Fruit fly (Drosophila melanogaster) whole organism, prepupa: Measurements from ENCODE around the gene Ccdc85.
A peak's percentile ranks its signal among the peaks of the same experiment; 100 is the strongest.

ENCODE experiments used
- Blimp-1 ChIP-seq: fragments of 200-800 bp; sonication (Bioruptor generic); optimal IDR thresholded peaks from 3 replicates; lab custom pipeline; 2017; ENCODE audit warnings: missing biosample characterization, missing genetic modification characterization, mild to moderate bottlenecking, moderate library complexity, missing genetic modification reagents
- CG10631 ChIP-seq: fragments of 200-800 bp; sonication (Bioruptor generic); optimal IDR thresholded peaks from 2 replicates; lab custom pipeline; 2016; ENCODE audit warnings: missing biosample characterization, missing genetic modification characterization
- CG11762 ChIP-seq: fragments of 200-800 bp; sonication (Bioruptor generic); optimal IDR thresholded peaks from 3 replicates; lab custom pipeline; 2016; ENCODE audit warnings: missing biosample characterization, missing genetic modification characterization; ENCODE audit not compliant: insufficient read depth
- CG15336 ChIP-seq: fragments of 200-800 bp; sonication (Bioruptor generic); IDR thresholded peaks from 2 replicates; pipeline ENCODE4 v1.3.6; 2022; ENCODE audit warnings: missing biosample characterization, missing genetic modification characterization
- CG16779 ChIP-seq: fragments of 200-800 bp; sonication (Bioruptor generic); optimal IDR thresholded peaks from 3 replicates; lab custom pipeline; 2017; ENCODE audit warnings: missing biosample characterization, mild to moderate bottlenecking, missing genetic modification characterization
- CG31627 ChIP-seq: fragments of 200-800 bp; sonication (Bioruptor generic); optimal IDR thresholded peaks from 3 replicates; lab custom pipeline; 2016; ENCODE audit warnings: missing biosample characterization, missing genetic modification characterization
- CG32006 ChIP-seq: fragments of 200-800 bp; sonication (Bioruptor generic); optimal IDR thresholded peaks from 3 replicates; lab custom pipeline; 2017; ENCODE audit warnings: missing biosample characterization, mild to moderate bottlenecking, missing genetic modification characterization
- CG34406 ChIP-seq: fragments of 200-800 bp; sonication (Bioruptor generic); optimal IDR thresholded peaks from 3 replicates; lab custom pipeline; 2016; ENCODE audit warnings: missing biosample characterization, missing genetic modification characterization
- CG6792 ChIP-seq: fragments of 200-800 bp; sonication (Bioruptor generic); optimal IDR thresholded peaks from 3 replicates; lab custom pipeline; 2016; ENCODE audit warnings: missing biosample characterization, missing genetic modification characterization
- CG6808 ChIP-seq: fragments of 200-800 bp; sonication (Bioruptor generic); optimal IDR thresholded peaks from 3 replicates; lab custom pipeline; 2017; ENCODE audit warnings: missing biosample characterization, missing genetic modification characterization, mild to moderate bottlenecking, moderate library complexity, missing genetic modification reagents
- CG6854 ChIP-seq: fragments of 200-800 bp; sonication (Bioruptor generic); optimal IDR thresholded peaks from 2 replicates; lab custom pipeline; 2017; ENCODE audit warnings: missing biosample characterization, mild to moderate bottlenecking, missing genetic modification characterization
- CG8119 ChIP-seq: fragments of 200-800 bp; sonication (Bioruptor generic); IDR thresholded peaks from 3 replicates; pipeline ENCODE4 v1.3.6; 2022; ENCODE audit warnings: missing biosample characterization, missing genetic modification characterization
- CG8632 ChIP-seq: fragments of 200-800 bp; sonication (Bioruptor generic); optimal IDR thresholded peaks from 3 replicates; lab custom pipeline; 2016; ENCODE audit warnings: missing biosample characterization, missing genetic modification characterization
- CG9139 ChIP-seq: fragments of 200-800 bp; sonication (Bioruptor generic); optimal IDR thresholded peaks from 3 replicates; lab custom pipeline; 2017; ENCODE audit warnings: missing biosample characterization, mild to moderate bottlenecking, missing genetic modification characterization
- Eip75B ChIP-seq: fragments of 200-800 bp; sonication (Bioruptor generic); optimal IDR thresholded peaks from 3 replicates; lab custom pipeline; 2016; ENCODE audit warnings: missing biosample characterization, missing genetic modification characterization
- Eip78C ChIP-seq: fragments of 200-800 bp; sonication (Bioruptor generic); peaks from one replicate; lab custom pipeline; 2016; ENCODE audit warnings: missing biosample characterization, missing genetic modification characterization
- Eip93F ChIP-seq: fragments of 200-800 bp; sonication (Bioruptor generic); optimal IDR thresholded peaks from 2 replicates; lab custom pipeline; 2016; ENCODE audit warnings: missing biosample characterization, mild to moderate bottlenecking, missing genetic modification characterization
- Ets96B ChIP-seq: fragments of 200-800 bp; optimal IDR thresholded peaks from 2 replicates; lab custom pipeline; 2019; ENCODE audit warnings: missing biosample characterization, mild to moderate bottlenecking, missing genetic modification characterization, moderate library complexity
- Gug ChIP-seq: fragments of 200-800 bp; sonication (Bioruptor generic); IDR thresholded peaks from 2 replicates; pipeline ENCODE4 v1.3.6; 2022; ENCODE audit warnings: missing biosample characterization, missing genetic modification characterization
- Hr38 ChIP-seq: sonication (Bioruptor generic); optimal IDR thresholded peaks from 2 replicates; lab custom pipeline; 2016; ENCODE audit warnings: missing biosample characterization, missing genetic modification characterization
- Hr4 ChIP-seq: fragments of 200-800 bp; sonication (Bioruptor generic); optimal IDR thresholded peaks from 3 replicates; lab custom pipeline; 2016; ENCODE audit warnings: missing biosample characterization, missing genetic modification characterization
- Lpt ChIP-seq: fragments of 200-800 bp; sonication (Bioruptor generic); optimal IDR thresholded peaks from 3 replicates; lab custom pipeline; 2016; ENCODE audit warnings: missing biosample characterization, missing genetic modification characterization
- Met ChIP-seq: fragments of 200-800 bp; sonication (Bioruptor generic); optimal IDR thresholded peaks from 3 replicates; lab custom pipeline; 2016; ENCODE audit warnings: missing biosample characterization, missing genetic modification characterization
- Smox ChIP-seq: fragments of 200-800 bp; sonication (Bioruptor generic); optimal IDR thresholded peaks from 3 replicates; lab custom pipeline; 2016; ENCODE audit warnings: missing biosample characterization, missing genetic modification characterization
- Sox102F ChIP-seq: fragments of 200-800 bp; sonication (Bioruptor generic); optimal IDR thresholded peaks from 2 replicates; lab custom pipeline; 2016; ENCODE audit warnings: missing biosample characterization, mild to moderate bottlenecking, missing genetic modification characterization
- Sox14 ChIP-seq: fragments of 200-800 bp; sonication (Bioruptor generic); optimal IDR thresholded peaks from 3 replicates; lab custom pipeline; 2016; ENCODE audit warnings: missing biosample characterization, missing genetic modification characterization
- Sox15 ChIP-seq: fragments of 200-800 bp; sonication (Bioruptor generic); optimal IDR thresholded peaks from 3 replicates; lab custom pipeline; 2016; ENCODE audit warnings: missing biosample characterization, missing genetic modification characterization
- acj6 ChIP-seq: fragments of 200-800 bp; sonication (Bioruptor generic); optimal IDR thresholded peaks from 3 replicates; lab custom pipeline; 2016; ENCODE audit warnings: missing biosample characterization, missing genetic modification characterization
- cyc ChIP-seq: fragments of 200-800 bp; sonication (Bioruptor generic); optimal IDR thresholded peaks from 3 replicates; lab custom pipeline; 2016; ENCODE audit warnings: missing biosample characterization, missing genetic modification characterization
- eg ChIP-seq: fragments of 200-800 bp; sonication (Bioruptor generic); IDR thresholded peaks from 3 replicates; pipeline ENCODE4 v1.3.6; 2022; ENCODE audit warnings: missing biosample characterization, missing genetic modification characterization
- esn ChIP-seq: fragments of 200-800 bp; sonication (Bioruptor generic); optimal IDR thresholded peaks from 2 replicates; lab custom pipeline; 2016; ENCODE audit warnings: missing biosample characterization, mild to moderate bottlenecking, missing genetic modification characterization, moderate library complexity
- fd85E ChIP-seq: fragments of 200-800 bp; sonication (Bioruptor generic); optimal IDR thresholded peaks from 3 replicates; lab custom pipeline; 2016; ENCODE audit warnings: missing biosample characterization, missing genetic modification characterization
- fkh ChIP-seq: fragments of 200-800 bp; sonication (Bioruptor generic); optimal IDR thresholded peaks from 3 replicates; lab custom pipeline; 2017; ENCODE audit warnings: missing biosample characterization, mild to moderate bottlenecking, missing genetic modification characterization, moderate library complexity
- lz ChIP-seq: fragments of 200-800 bp; sonication (Bioruptor generic); optimal IDR thresholded peaks from 3 replicates; lab custom pipeline; 2016; ENCODE audit warnings: missing biosample characterization, missing genetic modification characterization
- salr ChIP-seq, 2 experiments: fragments of 200-800 bp; sonication (Bioruptor generic); optimal IDR thresholded peaks; 3 replicates each; lab custom pipeline; 2016 to 2018; ENCODE audit warnings: missing biosample characterization in 2 of 2, missing genetic modification characterization in 2 of 2, mild to moderate bottlenecking in 1 of 2
- ss ChIP-seq, 2 experiments: fragments of 200-800 bp; sonication (Bioruptor generic); optimal IDR thresholded peaks; 2 replicates in 1 of 2; 3 replicates in 1 of 2; lab custom pipeline; 2017 to 2018; ENCODE audit warnings: mild to moderate bottlenecking in 2 of 2, missing biosample characterization in 2 of 2, missing genetic modification characterization in 2 of 2, moderate library complexity in 1 of 2
- svp ChIP-seq: fragments of 200-800 bp; sonication (Bioruptor generic); peaks from one replicate; lab custom pipeline; 2016; ENCODE audit warnings: missing biosample characterization, missing genetic modification characterization
- vri ChIP-seq: fragments of 200-800 bp; sonication (Bioruptor generic); optimal IDR thresholded peaks from 3 replicates; lab custom pipeline; 2016; ENCODE audit warnings: missing biosample characterization, mild to moderate bottlenecking, missing genetic modification characterization

Gene Ccdc85

DNA sequence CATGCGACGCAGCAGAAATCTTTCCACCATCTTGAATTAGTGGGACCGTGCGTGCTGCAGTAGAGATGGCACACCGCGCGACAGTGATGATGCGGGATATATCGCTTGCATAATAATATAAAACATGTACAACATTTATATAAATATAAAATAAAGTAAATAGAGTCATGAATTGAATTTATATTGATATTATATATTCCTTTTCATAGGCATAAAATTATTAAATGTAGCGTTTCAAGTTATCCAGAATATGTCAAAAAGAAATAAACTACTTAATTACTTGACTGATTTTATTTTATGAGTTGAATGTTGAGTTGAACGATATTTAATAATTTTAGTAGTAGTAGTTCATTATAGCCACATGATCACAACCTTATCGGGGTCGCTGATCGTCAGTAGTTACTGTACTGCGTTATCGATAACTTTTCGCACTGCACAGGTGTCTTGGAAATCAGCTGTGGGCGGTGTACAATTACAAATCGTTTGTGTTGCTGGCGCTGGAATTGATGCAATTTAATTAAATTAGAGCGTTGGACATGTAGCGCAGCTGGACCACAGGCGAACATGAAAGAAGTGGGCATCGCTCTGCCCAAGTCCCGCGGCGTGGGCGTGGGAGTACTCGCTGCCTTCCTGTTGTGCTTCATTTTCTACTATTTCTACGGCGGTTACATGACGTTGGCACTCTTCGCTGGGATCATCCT lies 11.3 kb upstream of the Ccdc85 start, which contains the start of the genes Chd1 and Bem46 (continued):
- TF ChIP-seq Smox (no peak), CG8119 (GFP tag; lab: Robert Waterston, UW) (peak; percentile 61), svp (no peak), CG16779 (tag; lab: Kevin White, UChicago) (no peak), CG6854 (GFP tag; lab: Kevin White, UChicago) (no peak), Hr38 (GFP tag; lab: Kevin White, UChicago) (no peak), CG6808 (GFP tag; lab: Kevin White, UChicago) (no peak), CG32006 (GFP tag; lab: Kevin White, UChicago) (no peak), eg (GFP tag; lab: Robert Waterston, UW) (peak; percentile 89), Blimp-1 (GFP tag; lab: Kevin White, UChicago) (no peak), cyc (GFP tag; lab: Kevin White, UChicago) (peak; percentile 85), Sox102F (GFP tag; lab: Kevin White, UChicago) (no peak), Ets96B (tag; lab: Kevin White, UChicago) (peak; percentile 78), ss (GFP tag; optimal IDR thresholded peaks at IDR 0.05; lab: Kevin White, UChicago) (no peak), CG34406 (GFP tag; lab: Kevin White, UChicago) (peak; percentile 83), esn (GFP tag; lab: Kevin White, UChicago) (peak; percentile 87)

DNA sequence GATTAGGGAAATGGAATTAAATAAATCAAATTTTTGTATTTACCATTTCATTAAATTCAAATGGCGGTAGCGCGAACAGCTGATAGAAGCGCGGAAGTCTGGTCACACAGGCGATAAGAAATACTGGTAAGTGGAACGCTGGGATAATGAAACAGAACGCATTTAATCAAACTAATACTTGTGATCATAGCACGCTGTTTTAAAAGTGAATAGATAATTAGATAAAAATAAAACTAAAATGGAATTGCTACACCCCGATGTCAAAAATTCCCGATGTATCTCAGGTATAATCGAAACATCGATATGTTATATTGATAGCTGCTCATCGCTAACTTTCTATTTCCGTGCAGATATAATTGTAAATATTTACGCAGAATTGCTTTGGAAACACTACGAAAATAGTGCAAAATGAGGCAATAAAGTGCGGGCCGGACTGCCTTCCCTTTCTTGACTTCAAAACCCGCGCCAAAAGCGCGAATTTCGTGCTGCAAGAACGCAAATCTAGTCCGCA lies 6.4 kb upstream of the Ccdc85 start, which contains the start of the genes okr and CG3558:
Gene okr (minus strand): TSS at position 96 of the 511 bp plus-strand sequence.
Gene CG3558 (plus strand): TSS at position 207 of the 511 bp plus-strand sequence.
- no peak for TF ChIP-seq Smox
- peak; percentile 32 for TF ChIP-seq esn (GFP tag; lab: Kevin White, UChicago)
- peak; percentile 13 for TF ChIP-seq lz (GFP tag; lab: Kevin White, UChicago)
- no peak for TF ChIP-seq acj6
- peak; percentile 79 for TF ChIP-seq Blimp-1 (GFP tag; lab: Kevin White, UChicago)
- peak; percentile 75 for TF ChIP-seq Eip78C (GFP tag; lab: Kevin White, UChicago)
- no peak for TF ChIP-seq Eip93F (GFP tag; lab: Kevin White, UChicago)
- peak; percentile 71 for TF ChIP-seq fkh (GFP tag; lab: Kevin White, UChicago)

DNA sequence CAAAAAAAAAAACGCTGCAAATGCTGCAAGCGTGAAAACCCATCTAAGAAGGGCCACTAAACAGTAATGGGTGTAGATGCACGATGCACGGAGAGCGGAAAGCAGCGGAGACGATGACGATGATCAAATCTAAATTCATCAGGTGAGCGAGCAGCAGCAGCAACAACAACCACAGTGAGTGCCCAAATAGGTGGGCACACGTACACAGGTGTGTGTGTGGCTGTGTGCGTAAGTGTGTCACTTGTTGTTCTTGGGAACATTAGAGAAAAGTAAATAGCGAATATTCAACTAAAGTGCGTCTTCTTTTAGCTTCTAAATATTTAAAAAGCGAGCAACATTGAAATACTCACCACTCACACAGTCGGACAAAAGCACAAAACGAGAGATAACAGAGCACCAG lies 5.8 kb upstream of the Ccdc85 start:
- TF ChIP-seq Lpt (GFP tag; lab: Kevin White, UChicago), result no peak
- peak; percentile 60 for TF ChIP-seq fkh (GFP tag; lab: Kevin White, UChicago)
- TF ChIP-seq Hr4 (GFP tag; lab: Kevin White, UChicago), result no peak
- no peak for TF ChIP-seq Ets96B (tag; lab: Kevin White, UChicago)

DNA sequence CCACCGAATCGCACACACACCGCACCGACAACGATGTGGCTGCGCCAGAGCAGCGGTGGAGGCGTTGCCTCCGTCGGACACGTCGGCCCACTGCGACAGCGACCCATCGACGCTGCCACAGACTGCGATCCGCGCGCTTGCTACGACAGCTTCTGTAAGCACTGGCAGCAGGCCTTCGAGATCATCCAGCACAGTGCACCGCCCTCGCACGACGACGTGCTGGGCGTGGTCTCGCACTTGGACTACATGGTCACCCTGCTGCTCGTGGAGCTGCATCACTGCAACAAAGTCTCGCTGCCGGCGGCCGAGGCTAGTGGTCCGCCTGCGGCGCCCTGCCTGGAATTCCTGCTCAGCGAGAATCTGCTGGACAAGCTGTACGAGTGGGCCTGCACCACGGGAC lies 5.4 kb upstream of the Ccdc85 start:
- TF ChIP-seq Lpt (GFP tag; lab: Kevin White, UChicago), result no peak
- no peak for TF ChIP-seq Smox
- no peak for TF ChIP-seq Met (GFP tag; lab: Kevin White, UChicago)
- no peak for TF ChIP-seq Sox15 (GFP tag; lab: Kevin White, UChicago)
- TF ChIP-seq fkh (GFP tag; lab: Kevin White, UChicago), result no peak
- TF ChIP-seq Sox102F (GFP tag; lab: Kevin White, UChicago), result no peak
- TF ChIP-seq Hr4 (GFP tag; lab: Kevin White, UChicago), result no peak

DNA sequence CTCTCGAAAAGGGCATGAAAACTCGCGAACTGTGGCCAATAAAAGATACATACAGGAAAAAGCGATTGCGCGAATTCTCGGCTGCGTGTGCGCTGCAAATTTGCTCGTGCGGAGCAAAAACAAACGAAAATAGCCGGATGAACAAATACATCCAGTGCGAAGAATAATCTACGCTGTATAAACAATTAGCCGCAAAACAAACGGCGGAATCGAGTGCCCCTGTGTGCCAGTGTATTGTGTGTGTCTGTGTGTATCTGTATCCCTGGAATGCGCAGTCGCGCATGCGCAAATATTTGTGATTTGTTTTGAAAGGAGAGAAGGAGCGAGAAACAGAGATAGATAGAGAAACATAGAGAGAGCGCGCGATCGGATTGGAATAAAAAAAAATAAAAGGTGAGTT lies 523 bp downstream of the Ccdc85 start:
- TF ChIP-seq CG6792 (GFP tag; lab: Kevin White, UChicago), result no peak
- TF ChIP-seq esn (GFP tag; lab: Kevin White, UChicago), result no peak
- no peak for TF ChIP-seq CG6854 (GFP tag; lab: Kevin White, UChicago)
- TF ChIP-seq Eip78C (GFP tag; lab: Kevin White, UChicago), result peak; percentile 38
- 0 out of 3 replicates have a peak, but pooled peaks have one; percentile 9 for TF ChIP-seq eg (GFP tag; lab: Robert Waterston, UW)
- TF ChIP-seq salr (GFP tag; optimal IDR thresholded peaks at IDR 0.05; lab: Kevin White, UChicago), result no peak
- TF ChIP-seq ss (GFP tag; optimal IDR thresholded peaks at IDR 0.05; lab: Kevin White, UChicago), result no peak
- TF ChIP-seq CG9139, result no peak
- no peak for TF ChIP-seq Sox14
- TF ChIP-seq svp, result no peak
- no peak for TF ChIP-seq vri (GFP tag; lab: Kevin White, UChicago)
- TF ChIP-seq Eip75B (GFP tag; lab: Kevin White, UChicago), result no peak
- no peak for TF ChIP-seq CG15336
- no peak for TF ChIP-seq acj6
- peak; percentile 69 for TF ChIP-seq fkh (GFP tag; lab: Kevin White, UChicago)
- no peak for TF ChIP-seq CG11762
- TF ChIP-seq fd85E (GFP tag; lab: Kevin White, UChicago), result no peak
- TF ChIP-seq CG8632 (GFP tag; lab: Kevin White, UChicago), result no peak
- no peak for TF ChIP-seq CG31627
- no peak for TF ChIP-seq CG10631 (GFP tag; lab: Kevin White, UChicago)
- no peak for TF ChIP-seq Gug (GFP tag; lab: Robert Waterston, UW)
- TF ChIP-seq, all 60 proteins: peak for 3
